Worm (Caenorhabditis elegans): ENCODE measurements around the gene nhr-273.

ce11 chrII:4428121-4428520, 7.0 kb upstream of the nhr-273 start:
- TF ChIP-seq flh-1 (GFP tag; optimal IDR thresholded peaks at IDR 0.05): no peak
- TF ChIP-seq nhr-12 (tag; optimal IDR thresholded peaks at IDR 0.05): no peak
- no peak for TF ChIP-seq lin-32 (GFP tag; optimal IDR thresholded peaks at IDR 0.05)
- TF ChIP-seq unc-120 (tag; optimal IDR thresholded peaks at IDR 0.05; ENCODE audit: poor library complexity, severe bottlenecking): no peak
